Worm (Caenorhabditis elegans) whole organism, L2 larva: ENCODE data around the gene str-39.

Experiments
- F13H6.1 ChIP-seq: sonication (generic microtip); optimal IDR thresholded peaks from 2 replicates; lab custom pipeline; 2016; ENCODE audit warnings: missing genetic modification characterization, missing compliant biosample characterization
- R02D3.7 ChIP-seq: fragments of 150-350 bp; optimal IDR thresholded peaks from 2 replicates; lab custom pipeline; 2014; ENCODE audit warnings: missing biosample characterization, missing genetic modification characterization
- Y55F3AM.14 ChIP-seq: fragments of 200-800 bp; sonication (Bioruptor generic); optimal IDR thresholded peaks from 2 replicates; lab custom pipeline; 2018; ENCODE audit warnings: mild to moderate bottlenecking, missing genetic modification characterization, missing compliant biosample characterization
- ZK546.5 ChIP-seq: sonication (generic microtip); optimal IDR thresholded peaks from 2 replicates; lab custom pipeline; 2017; ENCODE audit warnings: missing biosample characterization, missing genetic modification characterization
- alr-1 ChIP-seq: fragments of 150-350 bp; optimal IDR thresholded peaks from 2 replicates; lab custom pipeline; 2014; ENCODE audit warnings: missing biosample characterization, missing genetic modification characterization
- aly-2 ChIP-seq: fragments of 150-350 bp; optimal IDR thresholded peaks from 2 replicates; lab custom pipeline; 2014; ENCODE audit warnings: missing biosample characterization, missing genetic modification characterization
- ama-1 ChIP-seq: fragments of 150-350 bp; optimal IDR thresholded peaks from 2 replicates; lab custom pipeline; 2018; ENCODE audit warnings: inconsistent platforms
- blmp-1 ChIP-seq: sonication (generic microtip); optimal IDR thresholded peaks from 2 replicates; lab custom pipeline; 2017; ENCODE audit warnings: missing genetic modification characterization, mild to moderate bottlenecking, missing compliant biosample characterization, antibody characterized with exemption, moderate library complexity; ENCODE audit not compliant: insufficient read depth
- ceh-16 ChIP-seq: fragments of 150-350 bp; optimal IDR thresholded peaks from 2 replicates; lab custom pipeline; 2014; ENCODE audit warnings: missing biosample characterization, missing genetic modification characterization
- ceh-82 ChIP-seq: fragments of 150-350 bp; optimal IDR thresholded peaks from 2 replicates; lab custom pipeline; 2014; ENCODE audit warnings: missing biosample characterization, missing genetic modification characterization
- crh-2 ChIP-seq: sonication (generic microtip); optimal IDR thresholded peaks from 2 replicates; lab custom pipeline; 2017; ENCODE audit warnings: missing biosample characterization, missing genetic modification characterization
- dmd-4 ChIP-seq: sonication (generic microtip); optimal IDR thresholded peaks from 2 replicates; lab custom pipeline; 2017; ENCODE audit warnings: missing biosample characterization, missing genetic modification characterization
- elt-1 ChIP-seq: fragments of 150-350 bp; optimal IDR thresholded peaks from 2 replicates; lab custom pipeline; 2014; ENCODE audit warnings: missing biosample characterization, missing genetic modification characterization
- elt-3 ChIP-seq: sonication (generic microtip); optimal IDR thresholded peaks from 2 replicates; lab custom pipeline; 2017; ENCODE audit warnings: missing biosample characterization, missing genetic modification characterization
- gmeb-1 ChIP-seq: fragments of 150-350 bp; optimal IDR thresholded peaks from 2 replicates; lab custom pipeline; 2014; ENCODE audit warnings: missing biosample characterization, missing genetic modification characterization
- lsy-2 ChIP-seq, 2 experiments: fragments of 150-350 bp in 1 of 2; sonication (generic microtip) in 1 of 2; optimal IDR thresholded peaks; 2 replicates each; lab custom pipeline; 2014 to 2017; ENCODE audit warnings: missing biosample characterization in 2 of 2, missing genetic modification characterization in 2 of 2
- mab-5 ChIP-seq: fragments of 150-350 bp; optimal IDR thresholded peaks from 2 replicates; lab custom pipeline; 2014; ENCODE audit warnings: missing biosample characterization, missing genetic modification characterization
- mbf-1 ChIP-seq: sonication (generic microtip); optimal IDR thresholded peaks from 2 replicates; lab custom pipeline; 2017; ENCODE audit warnings: missing biosample characterization, missing genetic modification characterization
- mdl-1 ChIP-seq, 2 experiments: fragments of 150-350 bp in 1 of 2; sonication (generic microtip) in 1 of 2; optimal IDR thresholded peaks; 2 replicates each; lab custom pipeline; 2017; ENCODE audit warnings: missing biosample characterization in 2 of 2, missing genetic modification characterization in 2 of 2
- nhr-10 ChIP-seq: sonication (generic microtip); optimal IDR thresholded peaks from 2 replicates; lab custom pipeline; 2017; ENCODE audit warnings: missing biosample characterization, missing genetic modification characterization
- nhr-11 ChIP-seq: fragments of 150-350 bp; optimal IDR thresholded peaks from 2 replicates; lab custom pipeline; 2014; ENCODE audit warnings: missing biosample characterization, missing genetic modification characterization
- nhr-12 ChIP-seq: fragments of 150-350 bp; optimal IDR thresholded peaks from 2 replicates; lab custom pipeline; 2014; ENCODE audit warnings: missing biosample characterization, missing genetic modification characterization
- nhr-129 ChIP-seq: fragments of 150-350 bp; optimal IDR thresholded peaks from 2 replicates; lab custom pipeline; 2014; ENCODE audit warnings: missing biosample characterization, missing genetic modification characterization
- nhr-23 ChIP-seq: fragments of 150-350 bp; optimal IDR thresholded peaks from 2 replicates; lab custom pipeline; 2014; ENCODE audit warnings: missing biosample characterization, missing genetic modification reagents, missing genetic modification characterization
- nhr-237 ChIP-seq: fragments of 150-350 bp; optimal IDR thresholded peaks from 2 replicates; lab custom pipeline; 2014; ENCODE audit warnings: missing biosample characterization, missing genetic modification characterization
- nhr-25 ChIP-seq: fragments of 150-350 bp; sonication (generic microtip); optimal IDR thresholded peaks from 3 replicates; lab custom pipeline; 2014; ENCODE audit warnings: missing biosample characterization, missing genetic modification characterization
- nhr-6 ChIP-seq: fragments of 150-350 bp; optimal IDR thresholded peaks from 2 replicates; lab custom pipeline; 2014; ENCODE audit warnings: missing biosample characterization, missing genetic modification characterization
- nhr-77 ChIP-seq: fragments of 150-350 bp; optimal IDR thresholded peaks from 2 replicates; lab custom pipeline; 2014; ENCODE audit warnings: missing biosample characterization, missing genetic modification characterization
- peb-1 ChIP-seq: fragments of 150-350 bp; optimal IDR thresholded peaks from 2 replicates; lab custom pipeline; 2014; ENCODE audit warnings: missing biosample characterization, missing genetic modification characterization
- sem-4 ChIP-seq: fragments of 150-350 bp; optimal IDR thresholded peaks from 2 replicates; lab custom pipeline; 2014; ENCODE audit warnings: missing biosample characterization, missing genetic modification reagents, missing genetic modification characterization
- sma-9 ChIP-seq, 2 experiments: fragments of 150-350 bp in 1 of 2; sonication (generic microtip) in 1 of 2; optimal IDR thresholded peaks; 2 replicates each; lab custom pipeline; 2014 to 2016; ENCODE audit warnings: missing genetic modification characterization in 2 of 2, mild to moderate bottlenecking in 1 of 2, missing biosample characterization in 1 of 2, missing compliant biosample characterization in 1 of 2, missing genetic modification reagents in 1 of 2, moderate library complexity in 1 of 2
- snpc-4 ChIP-seq: fragments of 150-350 bp; optimal IDR thresholded peaks from 2 replicates; lab custom pipeline; 2014; ENCODE audit warnings: missing biosample characterization, missing genetic modification characterization
- unc-55 ChIP-seq: fragments of 150-350 bp; sonication (generic microtip); optimal IDR thresholded peaks from 3 replicates; lab custom pipeline; 2014; ENCODE audit warnings: missing biosample characterization, missing genetic modification reagents, missing genetic modification characterization
- ztf-1 ChIP-seq: fragments of 200-800 bp; sonication (Bioruptor generic); conservative IDR thresholded peaks from 2 replicates; pipeline ENCODE4 v1.3.6; 2022; ENCODE audit warnings: missing genetic modification characterization, missing compliant biosample characterization
- ztf-11 ChIP-seq: sonication (generic microtip); optimal IDR thresholded peaks from 2 replicates; lab custom pipeline; 2017; ENCODE audit warnings: missing biosample characterization, missing genetic modification characterization
- ztf-4 ChIP-seq: fragments of 150-350 bp; optimal IDR thresholded peaks from 2 replicates; lab custom pipeline; 2014; ENCODE audit warnings: missing biosample characterization, missing genetic modification characterization

Gene str-39

DNA sequence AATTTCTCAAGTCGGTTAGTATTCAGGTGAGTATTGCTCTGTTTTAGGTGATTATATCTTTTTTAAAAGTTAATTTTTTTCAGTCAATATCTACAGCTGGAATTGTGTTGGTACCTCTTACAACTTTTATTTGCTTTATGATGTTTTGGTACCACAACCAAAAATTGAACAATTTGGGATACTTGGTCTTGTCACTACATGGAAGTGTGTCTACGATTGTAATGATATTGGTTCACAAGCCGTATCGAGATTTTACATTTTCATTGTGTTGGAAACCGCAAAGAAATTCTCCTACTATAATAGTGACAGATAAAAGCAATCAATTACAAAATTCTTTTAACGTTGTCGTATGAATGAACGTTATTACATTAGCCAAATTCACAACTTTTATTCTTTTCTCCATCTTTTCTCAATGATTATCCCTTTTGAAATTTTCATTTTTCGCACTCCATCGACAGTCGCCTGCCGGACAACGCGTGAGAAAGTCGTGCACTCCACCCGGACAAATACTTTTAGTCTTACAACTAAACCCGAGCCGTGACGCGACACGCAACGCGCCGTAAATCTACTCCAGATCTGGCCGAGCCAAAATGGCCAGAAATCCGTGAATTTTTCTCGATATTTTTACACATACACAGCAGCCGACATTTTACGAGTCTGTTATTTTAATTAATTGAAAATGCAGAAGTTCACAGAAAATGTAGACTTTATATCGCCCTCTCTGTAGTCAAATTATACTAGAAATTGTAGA is 7.8 kb downstream of the str-39 start:
- TF ChIP-seq alr-1 (tag; lab: Kevin White, UChicago) (no peak), sma-9 (GFP tag; optimal IDR thresholded peaks at IDR 0.05; lab: Kevin White, UChicago) (no peak), sma-9 (tag; optimal IDR thresholded peaks at IDR 0.05; lab: Kevin White, UChicago) (no peak), ceh-16 (tag; lab: Kevin White, UChicago) (no peak), R02D3.7 (no peak), mbf-1 (tag; lab: Kevin White, UChicago) (no peak), ama-1 (lab: Kevin White, UChicago) (no peak), elt-3 (tag; lab: Kevin White, UChicago) (no peak), dmd-4 (tag; lab: Kevin White, UChicago) (no peak), gmeb-1 (tag; lab: Kevin White, UChicago) (no peak), Y55F3AM.14 (GFP tag; lab: Kevin White, UChicago) (no peak), nhr-11 (tag; lab: Kevin White, UChicago) (no peak), nhr-237 (no peak), aly-2 (no peak), nhr-12 (tag; lab: Kevin White, UChicago) (no peak), nhr-25 (tag; lab: Kevin White, UChicago) (no peak), crh-2 (tag; lab: Kevin White, UChicago) (no peak)

ce11 chrV:2870127-2870526 is 9.6 kb downstream of the str-39 start, which contains the start of gene srh-243:
Gene srh-243, plus strand, starts transcription at chrV:2870427.
- TF ChIP-seq nhr-77 (tag; lab: Kevin White, UChicago): no peak
- TF ChIP-seq ama-1 (lab: Kevin White, UChicago): no peak
- TF ChIP-seq snpc-4 (tag; lab: Kevin White, UChicago): no peak
- TF ChIP-seq ZK546.5 (tag; lab: Kevin White, UChicago): no peak
- no peak for TF ChIP-seq ztf-1 (GFP tag; lab: Robert Waterston, UW)
- no peak for TF ChIP-seq F13H6.1 (tag; lab: Kevin White, UChicago)
- TF ChIP-seq nhr-6 (tag; lab: Kevin White, UChicago): no peak
- TF ChIP-seq, all 48 proteins: peak for 0

DNA sequence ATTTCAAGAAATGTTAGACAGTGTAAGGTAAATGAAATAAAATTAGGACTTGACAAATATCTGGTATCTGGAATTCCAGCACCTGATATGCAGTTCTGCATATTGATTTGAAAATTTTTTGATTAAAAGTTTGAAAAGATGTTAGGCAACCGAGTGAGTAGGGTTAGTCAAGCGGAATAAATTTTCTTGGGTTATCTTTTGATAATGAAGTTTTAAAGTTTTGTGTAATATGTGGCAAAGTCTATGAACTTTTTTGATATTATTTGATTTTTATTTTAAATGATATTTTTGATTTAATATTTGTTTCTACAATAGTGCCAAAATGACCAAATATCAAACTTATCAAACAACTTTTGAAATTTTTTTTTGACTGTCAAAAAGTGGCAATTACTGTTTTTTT is 10.2 kb downstream of the str-39 start, which contains the start of gene srh-241:
Gene srh-241, minus strand, starts transcription at position 101 of the 400 bp plus-strand sequence.
- no peak for TF ChIP-seq nhr-10
- TF ChIP-seq elt-1 (tag; lab: Kevin White, UChicago): no peak
- no peak for TF ChIP-seq nhr-25 (tag; lab: Kevin White, UChicago)
- TF ChIP-seq sem-4 (tag; lab: Kevin White, UChicago): no peak
- TF ChIP-seq ceh-16 (tag; lab: Kevin White, UChicago): no peak
- TF ChIP-seq, all 48 proteins: peak for 0

- no peak for TF ChIP-seq nhr-129 (tag; lab: Kevin White, UChicago)
- no peak for TF ChIP-seq nhr-23 (tag; lab: Kevin White, UChicago)
- no peak for TF ChIP-seq peb-1 (tag; lab: Kevin White, UChicago)
- no peak for TF ChIP-seq elt-1 (tag; lab: Kevin White, UChicago)
Observed at ce11 chrV:2864899-2865298, 14.8 kb downstream of the str-39 start, which contains the start of gene srh-240. Gene srh-240, plus strand, starts transcription at chrV:2865199.

DNA sequence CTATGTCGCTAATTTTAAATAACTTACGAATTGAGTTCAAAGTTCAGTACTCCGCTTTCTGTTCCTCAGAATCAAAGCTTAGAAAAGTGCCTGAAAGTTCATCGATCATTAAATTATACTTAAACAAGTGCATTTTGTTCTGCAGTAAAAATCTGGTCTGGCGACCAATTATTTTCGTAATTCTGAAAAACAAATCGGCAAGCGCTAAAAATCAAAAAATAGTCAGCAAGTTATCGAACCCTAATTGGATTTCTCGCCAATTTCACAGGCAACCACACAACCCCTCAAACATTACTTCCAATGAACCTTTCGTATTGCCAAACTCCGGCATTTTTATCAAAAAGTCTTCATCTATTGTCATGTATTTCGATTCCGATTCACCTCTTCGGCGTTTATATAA is 16.7 kb downstream of the str-39 start, which contains the start of gene srh-272:
Gene srh-272, plus strand, starts transcription at position 301 of the 400 bp plus-strand sequence.
- no peak for TF ChIP-seq unc-55 (GFP tag; lab: Kevin White, UChicago)
- TF ChIP-seq nhr-25 (tag; lab: Kevin White, UChicago): no peak
- TF ChIP-seq mab-5 (tag; lab: Kevin White, UChicago): no peak
- no peak for TF ChIP-seq ztf-4 (tag; lab: Kevin White, UChicago)
- no peak for TF ChIP-seq ztf-11 (tag; lab: Kevin White, UChicago)
- TF ChIP-seq peb-1 (tag; lab: Kevin White, UChicago): no peak
- no peak for TF ChIP-seq ceh-82 (tag; lab: Kevin White, UChicago)
- no peak for TF ChIP-seq nhr-6 (tag; lab: Kevin White, UChicago)
- TF ChIP-seq ztf-1 (GFP tag; lab: Robert Waterston, UW): no peak
- no peak for TF ChIP-seq lsy-2 (tag; optimal IDR thresholded peaks at IDR 0.05; lab: Kevin White, UChicago)
- TF ChIP-seq mdl-1 (tag; optimal IDR thresholded peaks at IDR 0.05; lab: Kevin White, UChicago): no peak
- TF ChIP-seq blmp-1 (tag; lab: Kevin White, UChicago): no peak
- no peak for TF ChIP-seq gmeb-1 (tag; lab: Kevin White, UChicago)
- no peak for TF ChIP-seq elt-1 (tag; lab: Kevin White, UChicago)
- TF ChIP-seq nhr-129 (tag; lab: Kevin White, UChicago): no peak
- TF ChIP-seq nhr-23 (tag; lab: Kevin White, UChicago): no peak
